Worm (Caenorhabditis elegans) whole organism, L4 larva: ENCODE data around the gene srx-66.

Source experiments
- dve-1 ChIP-seq: sonication (generic microtip); optimal IDR thresholded peaks from 2 replicates; lab custom pipeline; 2017; ENCODE audit warnings: antibody characterized with exemption, mild to moderate bottlenecking, missing genetic modification characterization, missing compliant biosample characterization; ENCODE audit not compliant: insufficient read depth
- fkh-10 ChIP-seq: fragments of 150-350 bp; optimal IDR thresholded peaks from 2 replicates; lab custom pipeline; 2014; ENCODE audit warnings: missing biosample characterization, missing genetic modification reagents, missing genetic modification characterization
- fos-1 ChIP-seq: fragments of 150-350 bp; optimal IDR thresholded peaks from 2 replicates; lab custom pipeline; 2014; ENCODE audit warnings: missing biosample characterization, missing genetic modification characterization
- lin-15B ChIP-seq: fragments of 150-350 bp; sonication (generic microtip); optimal IDR thresholded peaks from 3 replicates; lab custom pipeline; 2014; ENCODE audit warnings: missing biosample characterization, missing genetic modification characterization
- lin-29 ChIP-seq: fragments of 200-800 bp; sonication (Bioruptor generic); IDR thresholded peaks from 2 replicates; pipeline ENCODE4 v1.3.6; 2022; ENCODE audit warnings: missing genetic modification reagents, missing genetic modification characterization, missing compliant biosample characterization
- lsy-2 ChIP-seq, 2 experiments: fragments of 150-350 bp in 1 of 2; sonication (generic microtip) in 1 of 2; optimal IDR thresholded peaks; 2 replicates each; lab custom pipeline; 2014 to 2017; ENCODE audit warnings: missing biosample characterization in 2 of 2, missing genetic modification characterization in 2 of 2
- nhr-76 ChIP-seq: fragments of 150-350 bp; optimal IDR thresholded peaks from 2 replicates; lab custom pipeline; 2014; ENCODE audit warnings: missing biosample characterization, missing genetic modification characterization
- php-3 ChIP-seq: fragments of 200-800 bp; sonication (Bioruptor generic); IDR thresholded peaks from 2 replicates; pipeline ENCODE4 v1.3.6; 2022; ENCODE audit warnings: missing genetic modification reagents, missing genetic modification characterization, missing compliant biosample characterization

DNA sequence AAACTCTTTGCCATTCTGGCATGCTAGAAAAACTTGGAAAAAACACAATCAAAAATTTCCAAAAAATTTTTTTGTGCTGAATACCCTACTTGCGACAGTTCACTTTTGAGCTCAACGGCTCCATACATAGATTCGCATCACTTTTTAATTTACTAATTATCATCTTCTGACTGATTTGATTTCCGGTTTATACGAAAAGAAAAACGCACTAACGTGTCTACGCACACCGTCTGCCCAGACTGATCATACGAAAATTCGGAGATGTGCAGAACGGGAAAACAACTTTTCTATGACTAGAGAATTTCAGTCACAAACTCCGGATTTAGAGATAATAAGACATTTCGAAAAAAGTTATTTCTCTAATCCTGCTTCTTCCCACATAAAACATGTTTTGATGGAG is 34.8 kb upstream of the srx-66 start:
- TF ChIP-seq php-3 (no peak), lsy-2 (tag; optimal IDR thresholded peaks at IDR 0.05; lab: Kevin White, UChicago) (no peak), fos-1 (no peak), dve-1 (tag; lab: Kevin White, UChicago) (no peak), fkh-10 (GFP tag; lab: Kevin White, UChicago) (no peak), nhr-76 (tag; lab: Kevin White, UChicago) (no peak), lin-29 (no peak), lin-15B (tag; lab: Kevin White, UChicago) (no peak)
